Worm (Caenorhabditis elegans) whole organism, L2 larva: ENCODE data around the gene K10B3.5.

Experiments
- C34F6.9 ChIP-seq: fragments of 150-350 bp; optimal IDR thresholded peaks from 2 replicates; lab custom pipeline; 2014; ENCODE audit warnings: missing biosample characterization, missing genetic modification characterization
- R02D3.7 ChIP-seq: fragments of 150-350 bp; optimal IDR thresholded peaks from 2 replicates; lab custom pipeline; 2014; ENCODE audit warnings: missing biosample characterization, missing genetic modification characterization
- blmp-1 ChIP-seq: sonication (generic microtip); optimal IDR thresholded peaks from 2 replicates; lab custom pipeline; 2017; ENCODE audit warnings: missing genetic modification characterization, mild to moderate bottlenecking, missing compliant biosample characterization, antibody characterized with exemption, moderate library complexity; ENCODE audit not compliant: insufficient read depth
- ceh-16 ChIP-seq: fragments of 150-350 bp; optimal IDR thresholded peaks from 2 replicates; lab custom pipeline; 2014; ENCODE audit warnings: missing biosample characterization, missing genetic modification characterization
- fos-1 ChIP-seq: fragments of 150-350 bp; optimal IDR thresholded peaks from 2 replicates; lab custom pipeline; 2014; ENCODE audit warnings: missing biosample characterization, missing genetic modification characterization
- lin-11 ChIP-seq: fragments of 150-350 bp; sonication (generic microtip); optimal IDR thresholded peaks from 2 replicates; lab custom pipeline; 2014; ENCODE audit warnings: missing biosample characterization, missing genetic modification characterization, inconsistent platforms, mixed read lengths
- mbf-1 ChIP-seq: sonication (generic microtip); optimal IDR thresholded peaks from 2 replicates; lab custom pipeline; 2017; ENCODE audit warnings: missing biosample characterization, missing genetic modification characterization
- mdl-1 ChIP-seq, 2 experiments: fragments of 150-350 bp in 1 of 2; sonication (generic microtip) in 1 of 2; optimal IDR thresholded peaks; 2 replicates each; lab custom pipeline; 2017; ENCODE audit warnings: missing biosample characterization in 2 of 2, missing genetic modification characterization in 2 of 2
- nhr-10 ChIP-seq: sonication (generic microtip); optimal IDR thresholded peaks from 2 replicates; lab custom pipeline; 2017; ENCODE audit warnings: missing biosample characterization, missing genetic modification characterization
- nhr-11 ChIP-seq: fragments of 150-350 bp; optimal IDR thresholded peaks from 2 replicates; lab custom pipeline; 2014; ENCODE audit warnings: missing biosample characterization, missing genetic modification characterization
- nhr-12 ChIP-seq: fragments of 150-350 bp; optimal IDR thresholded peaks from 2 replicates; lab custom pipeline; 2014; ENCODE audit warnings: missing biosample characterization, missing genetic modification characterization
- nhr-21 ChIP-seq: fragments of 150-350 bp; optimal IDR thresholded peaks from 2 replicates; lab custom pipeline; 2014; ENCODE audit warnings: missing biosample characterization, missing genetic modification characterization
- nhr-23 ChIP-seq: fragments of 150-350 bp; optimal IDR thresholded peaks from 2 replicates; lab custom pipeline; 2014; ENCODE audit warnings: missing biosample characterization, missing genetic modification reagents, missing genetic modification characterization
- nhr-25 ChIP-seq: fragments of 150-350 bp; sonication (generic microtip); optimal IDR thresholded peaks from 3 replicates; lab custom pipeline; 2014; ENCODE audit warnings: missing biosample characterization, missing genetic modification characterization
- nhr-77 ChIP-seq: fragments of 150-350 bp; optimal IDR thresholded peaks from 2 replicates; lab custom pipeline; 2014; ENCODE audit warnings: missing biosample characterization, missing genetic modification characterization
- skn-1 ChIP-seq: sonication (generic microtip); optimal IDR thresholded peaks from 2 replicates; lab custom pipeline; 2017; ENCODE audit warnings: missing biosample characterization, missing genetic modification characterization
- sma-3 ChIP-seq: sonication (generic microtip); optimal IDR thresholded peaks from 2 replicates; lab custom pipeline; 2016; ENCODE audit warnings: missing genetic modification reagents, missing genetic modification characterization, missing compliant biosample characterization
- sma-9 ChIP-seq, 2 experiments: fragments of 150-350 bp in 1 of 2; sonication (generic microtip) in 1 of 2; optimal IDR thresholded peaks; 2 replicates each; lab custom pipeline; 2014 to 2016; ENCODE audit warnings: missing genetic modification characterization in 2 of 2, mild to moderate bottlenecking in 1 of 2, missing biosample characterization in 1 of 2, missing compliant biosample characterization in 1 of 2, missing genetic modification reagents in 1 of 2, moderate library complexity in 1 of 2
- snpc-4 ChIP-seq: fragments of 150-350 bp; optimal IDR thresholded peaks from 2 replicates; lab custom pipeline; 2014; ENCODE audit warnings: missing biosample characterization, missing genetic modification characterization
- unc-39 ChIP-seq: fragments of 150-350 bp; optimal IDR thresholded peaks from 2 replicates; lab custom pipeline; 2014; ENCODE audit warnings: missing biosample characterization, missing genetic modification characterization
- unc-55 ChIP-seq: fragments of 150-350 bp; sonication (generic microtip); optimal IDR thresholded peaks from 3 replicates; lab custom pipeline; 2014; ENCODE audit warnings: missing biosample characterization, missing genetic modification reagents, missing genetic modification characterization
- unc-62 ChIP-seq: fragments of 150-350 bp; optimal IDR thresholded peaks from 2 replicates; lab custom pipeline; 2014; ENCODE audit warnings: missing biosample characterization, missing genetic modification reagents, missing genetic modification characterization
- zag-1 ChIP-seq: fragments of 150-350 bp; optimal IDR thresholded peaks from 2 replicates; lab custom pipeline; 2014; ENCODE audit warnings: missing biosample characterization, missing genetic modification characterization
- ztf-11 ChIP-seq: sonication (generic microtip); optimal IDR thresholded peaks from 2 replicates; lab custom pipeline; 2017; ENCODE audit warnings: missing biosample characterization, missing genetic modification characterization

K10B3.5 gene

DNA sequence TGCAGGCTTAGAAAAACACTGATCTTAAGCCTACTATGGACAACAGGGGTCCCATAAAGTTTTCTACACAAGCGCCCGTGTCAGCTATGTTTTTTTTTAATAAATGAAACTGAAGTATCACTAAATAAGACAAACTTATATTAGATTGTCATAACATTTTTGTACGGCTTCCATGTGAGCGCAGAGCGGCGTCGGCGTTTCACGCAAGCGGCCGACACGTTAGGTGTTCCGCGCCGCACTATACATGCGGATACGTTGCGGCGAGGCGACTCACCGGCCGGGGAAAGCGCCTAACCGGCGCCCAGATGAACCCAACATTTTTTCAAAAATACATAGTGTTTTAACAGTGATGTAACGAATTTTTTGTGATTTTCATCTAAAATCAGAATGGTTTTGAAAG, 48.6 kb downstream of the K10B3.5 start:
- TF ChIP-seq blmp-1: no peak
- no peak for TF ChIP-seq nhr-21 (tag; lab: Kevin White, UChicago)
- no peak for TF ChIP-seq nhr-12 (tag; lab: Kevin White, UChicago)
- no peak for TF ChIP-seq unc-39 (tag; lab: Kevin White, UChicago)
- no peak for TF ChIP-seq sma-3 (GFP tag; lab: Kevin White, UChicago)
- TF ChIP-seq mdl-1 (tag; optimal IDR thresholded peaks at IDR 0.05; lab: Kevin White, UChicago): no peak
- TF ChIP-seq R02D3.7: no peak
- no peak for TF ChIP-seq skn-1 (tag; lab: Kevin White, UChicago)
- TF ChIP-seq ceh-16 (tag; lab: Kevin White, UChicago): no peak

DNA sequence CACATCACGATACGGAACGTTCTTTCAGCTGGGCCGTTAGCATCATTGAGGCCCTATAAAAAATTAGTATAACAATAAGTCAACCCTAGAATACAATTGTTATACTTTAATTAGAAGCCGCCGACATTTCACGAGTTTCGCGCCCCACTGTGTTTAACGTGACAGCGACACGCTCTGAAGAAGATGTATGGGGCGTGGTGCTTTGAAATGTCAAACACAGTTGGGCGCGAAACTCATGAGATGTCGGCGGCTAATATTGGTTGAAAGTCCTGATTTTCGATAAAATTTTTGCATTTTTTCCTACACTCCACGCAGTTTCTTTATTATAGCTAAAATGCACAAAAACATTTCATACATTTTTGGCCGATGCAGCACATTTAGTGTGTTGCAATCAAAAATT, 50.2 kb downstream of the K10B3.5 start:
- TF ChIP-seq snpc-4 (peak; percentile 32), unc-39 (tag; lab: Kevin White, UChicago) (no peak), ztf-11 (no peak), nhr-77 (tag; lab: Kevin White, UChicago) (no peak), nhr-11 (tag; lab: Kevin White, UChicago) (no peak), unc-62 (GFP tag; lab: Kevin White, UChicago) (no peak), unc-55 (GFP tag; lab: Kevin White, UChicago) (no peak), nhr-10 (tag; lab: Kevin White, UChicago) (no peak), lin-11 (tag; lab: Kevin White, UChicago) (no peak)
- TF ChIP-seq, all 48 proteins: peak for 1

- no peak for TF ChIP-seq mdl-1 (tag; optimal IDR thresholded peaks at IDR 0.05; lab: Kevin White, UChicago)
- TF ChIP-seq blmp-1: no peak
- TF ChIP-seq nhr-11 (tag; lab: Kevin White, UChicago): no peak
- TF ChIP-seq C34F6.9 (tag; lab: Kevin White, UChicago): no peak
- peak; percentile 43 for TF ChIP-seq sma-9 (GFP tag; optimal IDR thresholded peaks at IDR 0.05; lab: Kevin White, UChicago)
- no peak for TF ChIP-seq sma-9 (tag; optimal IDR thresholded peaks at IDR 0.05; lab: Kevin White, UChicago)
- TF ChIP-seq nhr-25 (tag; lab: Kevin White, UChicago): no peak
- peak; percentile 37 for TF ChIP-seq fos-1
- no peak for TF ChIP-seq zag-1 (tag; lab: Kevin White, UChicago)
- TF ChIP-seq nhr-77 (tag; lab: Kevin White, UChicago): no peak
- TF ChIP-seq unc-39 (tag; lab: Kevin White, UChicago): no peak
- TF ChIP-seq ztf-11: no peak
- no peak for TF ChIP-seq nhr-23 (tag; lab: Kevin White, UChicago)
Observed at ce11 chrX:3054802-3055201, 51.5 kb downstream of the K10B3.5 start, which contains the start of gene twk-26. TSS of gene twk-26 (minus strand) at chrX:3054824.

DNA sequence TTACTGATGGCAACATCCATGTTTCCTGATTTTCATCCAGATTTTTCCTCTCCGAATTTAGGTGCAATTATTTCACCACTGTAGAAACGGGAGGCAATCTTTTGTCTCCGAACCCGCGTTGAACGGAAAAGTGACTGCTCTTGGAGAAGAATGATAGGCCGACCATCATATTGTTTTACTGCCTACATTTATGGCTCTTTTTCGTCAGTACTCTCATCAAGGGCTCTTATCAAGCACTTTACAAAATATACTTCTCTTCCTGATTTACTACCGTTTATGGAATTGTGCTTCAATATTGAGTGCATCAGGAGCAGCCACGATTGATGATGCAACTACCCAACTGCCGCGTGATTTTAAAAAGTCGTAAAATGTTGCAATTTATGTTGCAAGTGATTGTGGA, 51.9 kb downstream of the K10B3.5 start:
- TF ChIP-seq nhr-77 (tag; lab: Kevin White, UChicago) (no peak), mbf-1 (tag; lab: Kevin White, UChicago) (no peak), sma-9 (GFP tag; optimal IDR thresholded peaks at IDR 0.05; lab: Kevin White, UChicago) (peak; percentile 27), sma-9 (tag; optimal IDR thresholded peaks at IDR 0.05; lab: Kevin White, UChicago) (no peak)
